Fruit fly (Drosophila melanogaster) whole organism, wandering third instar larva: ENCODE results near the gene CG14717.
A peak's percentile ranks its signal among the peaks of the same experiment; 100 is the strongest.

ENCODE experiments used
- Abd-B ChIP-seq: fragments of >200 bp; optimal IDR thresholded peaks from 2 replicates; lab custom pipeline; 2017; ENCODE audit warnings: missing biosample characterization, missing genetic modification characterization
- CG32264 ChIP-seq: fragments of 200-800 bp; sonication (Bioruptor generic); optimal IDR thresholded peaks from 2 replicates; lab custom pipeline; 2016; ENCODE audit warnings: missing biosample characterization, missing genetic modification characterization
- CG9705 ChIP-seq: fragments of 200-800 bp; sonication (Bioruptor generic); optimal IDR thresholded peaks from 2 replicates; lab custom pipeline; 2018; ENCODE audit warnings: missing biosample characterization, mild to moderate bottlenecking, missing genetic modification characterization
- CrebA ChIP-seq: fragments of 200-800 bp; sonication (Bioruptor generic); optimal IDR thresholded peaks from 2 replicates; lab custom pipeline; 2016; ENCODE audit warnings: missing biosample characterization, mild to moderate bottlenecking, missing genetic modification characterization, borderline replicate concordance
- Dfd ChIP-seq: fragments of >200 bp; optimal IDR thresholded peaks from 2 replicates; lab custom pipeline; 2017; ENCODE audit warnings: missing biosample characterization, missing genetic modification characterization
- Dif ChIP-seq: fragments of 200-275, 200-300 bp; sonication (Bioruptor generic); optimal IDR thresholded peaks from 2 replicates; lab custom pipeline; 2018; ENCODE audit warnings: missing biosample characterization, missing genetic modification characterization; ENCODE audit not compliant: partially characterized antibody
- GATAd ChIP-seq: sonication (Bioruptor generic); optimal IDR thresholded peaks from 2 replicates; lab custom pipeline; 2016; ENCODE audit warnings: missing biosample characterization, missing genetic modification characterization
- HLH106 ChIP-seq: fragments of 200-800 bp; optimal IDR thresholded peaks from 3 replicates; lab custom pipeline; 2019; ENCODE audit warnings: missing biosample characterization, mild to moderate bottlenecking, missing genetic modification characterization, moderate library complexity
- Hnf4 ChIP-seq: fragments of 200-800 bp; sonication (Bioruptor generic); optimal IDR thresholded peaks from 2 replicates; lab custom pipeline; 2016; ENCODE audit warnings: missing biosample characterization, mild to moderate bottlenecking, missing genetic modification characterization
- Hr78 ChIP-seq: fragments of >200 bp; optimal IDR thresholded peaks from 2 replicates; lab custom pipeline; 2017; ENCODE audit warnings: missing biosample characterization, missing genetic modification characterization
- Hr83 ChIP-seq: fragments of 200-300 bp; sonication (Bioruptor generic); optimal IDR thresholded peaks from 2 replicates; lab custom pipeline; 2016; ENCODE audit warnings: missing biosample characterization, mild to moderate bottlenecking, missing genetic modification characterization, moderate library complexity; ENCODE audit not compliant: poor library complexity, severe bottlenecking
- Jra ChIP-seq: sonication (Bioruptor generic); optimal IDR thresholded peaks from 2 replicates; lab custom pipeline; 2016; ENCODE audit warnings: missing biosample characterization, missing genetic modification characterization
- Mio ChIP-seq: sonication (Bioruptor generic); optimal IDR thresholded peaks from 2 replicates; lab custom pipeline; 2016; ENCODE audit warnings: missing biosample characterization, missing genetic modification characterization
- Myc ChIP-seq: fragments of >200 bp; optimal IDR thresholded peaks from 2 replicates; lab custom pipeline; 2017
- N ChIP-seq: fragments of >200 bp; optimal IDR thresholded peaks from 2 replicates; lab custom pipeline; 2018; ENCODE audit warnings: missing biosample characterization, missing external identifiers, missing genetic modification characterization
- OdsH ChIP-seq: fragments of 200-800 bp; sonication (Bioruptor generic); optimal IDR thresholded peaks from 2 replicates; lab custom pipeline; 2016; ENCODE audit warnings: missing biosample characterization, mild to moderate bottlenecking, missing genetic modification characterization
- Rel ChIP-seq, 2 experiments: fragments of 200-800 bp; sonication (Bioruptor generic) in 1 of 2; optimal IDR thresholded peaks; 2 replicates in 1 of 2; 3 replicates in 1 of 2; lab custom pipeline; 2016 to 2019; ENCODE audit warnings: mild to moderate bottlenecking in 2 of 2, missing biosample characterization in 2 of 2, missing genetic modification characterization in 2 of 2, moderate library complexity in 1 of 2
- Sp1 ChIP-seq: fragments of 200-800 bp; sonication (Bioruptor generic); optimal IDR thresholded peaks from 3 replicates; lab custom pipeline; 2019; ENCODE audit warnings: missing biosample characterization, mild to moderate bottlenecking, missing genetic modification characterization, moderate library complexity
- Vsx2 ChIP-seq: fragments of 200-300, 225-300 bp; sonication (Bioruptor generic); optimal IDR thresholded peaks from 2 replicates; lab custom pipeline; 2018; ENCODE audit warnings: missing biosample characterization, missing genetic modification characterization; ENCODE audit not compliant: partially characterized antibody
- br ChIP-seq: fragments of 200-800 bp; sonication (Bioruptor generic); optimal IDR thresholded peaks from 2 replicates; lab custom pipeline; 2016; ENCODE audit warnings: missing biosample characterization, missing genetic modification characterization
- brk ChIP-seq: fragments of 200-800 bp; sonication (Bioruptor generic); optimal IDR thresholded peaks from 2 replicates; lab custom pipeline; 2016; ENCODE audit warnings: missing biosample characterization, mild to moderate bottlenecking, missing genetic modification characterization
- dl ChIP-seq, 2 experiments: fragments of 175-275, 200-275 bp in 1 of 2; fragments of 200-275 bp in 1 of 2; sonication (Bioruptor generic); optimal IDR thresholded peaks; lab custom pipeline; 2018; ENCODE audit warnings: mild to moderate bottlenecking in 2 of 2, missing biosample characterization in 2 of 2, missing genetic modification characterization in 2 of 2, moderate library complexity in 2 of 2; ENCODE audit not compliant: partially characterized antibody in 2 of 2, insufficient read depth in 1 of 2
- dmrt93B ChIP-seq: fragments of 200-800 bp; sonication (Bioruptor generic); optimal IDR thresholded peaks from 2 replicates; lab custom pipeline; 2018; ENCODE audit warnings: missing biosample characterization, mild to moderate bottlenecking, missing genetic modification characterization
- dsf ChIP-seq: sonication (Bioruptor generic); optimal IDR thresholded peaks from 2 replicates; lab custom pipeline; 2016; ENCODE audit warnings: missing biosample characterization, missing genetic modification characterization, borderline replicate concordance
- ey ChIP-seq: fragments of 200-800 bp; sonication (Bioruptor generic); optimal IDR thresholded peaks from 2 replicates; lab custom pipeline; 2016; ENCODE audit warnings: missing biosample characterization, missing genetic modification characterization
- foxo ChIP-seq, 2 experiments: fragments of 200-800 bp; sonication (Bioruptor generic); optimal IDR thresholded peaks; 2 replicates in 1 of 2; 3 replicates in 1 of 2; lab custom pipeline; 2016 to 2017; ENCODE audit warnings: missing biosample characterization in 2 of 2, missing genetic modification characterization in 2 of 2
- fru ChIP-seq: fragments of 200-800 bp; sonication (Bioruptor generic); optimal IDR thresholded peaks from 3 replicates; lab custom pipeline; 2016; ENCODE audit warnings: missing biosample characterization, mild to moderate bottlenecking, missing genetic modification characterization
- h ChIP-seq: fragments of 200-800 bp; sonication (Bioruptor generic); optimal IDR thresholded peaks from 3 replicates; lab custom pipeline; 2016; ENCODE audit warnings: missing biosample characterization, mild to moderate bottlenecking, missing genetic modification characterization
- jim ChIP-seq: fragments of 175-275, 200-325 bp; sonication (Bioruptor generic); optimal IDR thresholded peaks from 2 replicates; lab custom pipeline; 2016; ENCODE audit warnings: missing biosample characterization, mild to moderate bottlenecking, missing genetic modification characterization
- lola ChIP-seq: fragments of >200 bp; optimal IDR thresholded peaks from 2 replicates; lab custom pipeline; 2017; ENCODE audit warnings: missing biosample characterization, missing genetic modification characterization
- pan ChIP-seq: fragments of >200 bp; optimal IDR thresholded peaks from 2 replicates; lab custom pipeline; 2017
- psq ChIP-seq: fragments of 200-800 bp; sonication (Bioruptor generic); optimal IDR thresholded peaks from 3 replicates; lab custom pipeline; 2017; ENCODE audit warnings: missing biosample characterization, mild to moderate bottlenecking, missing genetic modification characterization, moderate library complexity
- rgr ChIP-seq: fragments of 200-800 bp; sonication (Bioruptor generic); optimal IDR thresholded peaks from 3 replicates; lab custom pipeline; 2016; ENCODE audit warnings: missing biosample characterization, mild to moderate bottlenecking, missing genetic modification characterization
- sage ChIP-seq: fragments of 200-800 bp; sonication (Bioruptor generic); optimal IDR thresholded peaks from 2 replicates; lab custom pipeline; 2016; ENCODE audit warnings: missing biosample characterization, mild to moderate bottlenecking, missing genetic modification characterization
- sv ChIP-seq: fragments of 200-800 bp; sonication (Bioruptor generic); optimal IDR thresholded peaks from 3 replicates; lab custom pipeline; 2016; ENCODE audit warnings: missing biosample characterization, missing genetic modification characterization
- tai ChIP-seq: sonication (Bioruptor generic); optimal IDR thresholded peaks from 2 replicates; lab custom pipeline; 2016; ENCODE audit warnings: missing biosample characterization, missing genetic modification characterization
- usp ChIP-seq: fragments of >200 bp; optimal IDR thresholded peaks from 2 replicates; lab custom pipeline; 2017; ENCODE audit warnings: missing biosample characterization, missing genetic modification characterization
- woc ChIP-seq: sonication (Bioruptor generic); optimal IDR thresholded peaks from 2 replicates; lab custom pipeline; 2016; ENCODE audit warnings: missing biosample characterization, mild to moderate bottlenecking, missing genetic modification characterization

CG14717 gene

dm6 chr3R:11671784-11672183, 24.5 kb upstream of the CG14717 start:
- TF ChIP-seq jim (GFP tag; lab: Kevin White, UChicago) (no peak), foxo (GFP tag; optimal IDR thresholded peaks at IDR 0.05; lab: Kevin White, UChicago) (peak in 1 of 2 experiments; percentile 19)

- TF ChIP-seq Hnf4 = no peak
- TF ChIP-seq lola (GFP tag; lab: Kevin White, UChicago) = no peak
- TF ChIP-seq Hr78 (GFP tag; lab: Kevin White, UChicago) = no peak
- no peak for TF ChIP-seq Mio (GFP tag; lab: Kevin White, UChicago)
- no peak for TF ChIP-seq jim (GFP tag; lab: Kevin White, UChicago)
- no peak for TF ChIP-seq dl (GFP tag; optimal IDR thresholded peaks at IDR 0.05; lab: Kevin White, UChicago; ENCODE audit: insufficient read depth in 1 of 2, partially characterized antibody in 2 of 2)
- TF ChIP-seq GATAd (GFP tag; lab: Kevin White, UChicago) = no peak
- TF ChIP-seq h = peak; percentile 57
- TF ChIP-seq sage (GFP tag; lab: Kevin White, UChicago) = no peak
- TF ChIP-seq CG9705 = no peak
- TF ChIP-seq usp (GFP tag; lab: Kevin White, UChicago) = no peak
- no peak for TF ChIP-seq psq (GFP tag; lab: Kevin White, UChicago)
- TF ChIP-seq N (GFP tag; lab: Kevin White, UChicago) = no peak
- TF ChIP-seq Abd-B = no peak
- TF ChIP-seq rgr (GFP tag; lab: Kevin White, UChicago) = peak; percentile 46
- TF ChIP-seq dmrt93B (GFP tag; lab: Kevin White, UChicago) = no peak
- TF ChIP-seq Dif (GFP tag; lab: Kevin White, UChicago) = no peak
- no peak for TF ChIP-seq pan (lab: Kevin White, UChicago)
- TF ChIP-seq CG32264 (GFP tag; lab: Kevin White, UChicago) = no peak
- TF ChIP-seq OdsH (GFP tag; lab: Kevin White, UChicago) = peak; percentile 28
- peak in 1 of 2 experiments; percentile 54 for TF ChIP-seq foxo (GFP tag; optimal IDR thresholded peaks at IDR 0.05; lab: Kevin White, UChicago)
- TF ChIP-seq Sp1 (GFP tag; lab: Kevin White, UChicago) = peak; percentile 16
- peak; percentile 27 for TF ChIP-seq woc (GFP tag; lab: Kevin White, UChicago)
- TF ChIP-seq Dfd (GFP tag; lab: Kevin White, UChicago) = no peak
- no peak for TF ChIP-seq Jra (GFP tag; lab: Kevin White, UChicago)
- no peak for TF ChIP-seq br (GFP tag; lab: Kevin White, UChicago)
- TF ChIP-seq sv = no peak
- TF ChIP-seq Vsx2 = no peak
- peak; percentile 54 for TF ChIP-seq fru (GFP tag; lab: Kevin White, UChicago)
- TF ChIP-seq ey = peak; percentile 49
- no peak for TF ChIP-seq brk (GFP tag; lab: Kevin White, UChicago)
- TF ChIP-seq Rel (GFP tag; optimal IDR thresholded peaks at IDR 0.05; lab: Kevin White, UChicago) = no peak
- peak; percentile 1 for TF ChIP-seq Rel (tag; optimal IDR thresholded peaks at IDR 0.05; lab: Kevin White, UChicago)
- TF ChIP-seq Hr83 (GFP tag; lab: Kevin White, UChicago) = no peak
- no peak for TF ChIP-seq Myc (lab: Kevin White, UChicago)
- TF ChIP-seq CrebA (GFP tag; lab: Kevin White, UChicago) = no peak
- peak; percentile 18 for TF ChIP-seq HLH106 (tag; lab: Kevin White, UChicago)
- TF ChIP-seq tai (GFP tag; lab: Kevin White, UChicago) = no peak
- TF ChIP-seq dsf = no peak
Observed at dm6 chr3R:11673955-11674663, 22.2 kb upstream of the CG14717 start, which contains the start of gene CG14715. Gene CG14715 (plus strand): TSS chr3R:11674221.
